Fruit fly (Drosophila melanogaster) whole organism, wandering third instar larva: ENCODE results near the gene Fit1.
A peak's percentile ranks its signal among the peaks of the same experiment; 100 is the strongest.

ENCODE experiments used
- Abd-B ChIP-seq: fragments of >200 bp; optimal IDR thresholded peaks from 2 replicates; lab custom pipeline; 2017; ENCODE audit warnings: missing biosample characterization, missing genetic modification characterization
- CrebA ChIP-seq: fragments of 200-800 bp; sonication (Bioruptor generic); optimal IDR thresholded peaks from 2 replicates; lab custom pipeline; 2016; ENCODE audit warnings: missing biosample characterization, mild to moderate bottlenecking, missing genetic modification characterization, borderline replicate concordance
- Myc ChIP-seq: fragments of >200 bp; optimal IDR thresholded peaks from 2 replicates; lab custom pipeline; 2017
- dsf ChIP-seq: sonication (Bioruptor generic); optimal IDR thresholded peaks from 2 replicates; lab custom pipeline; 2016; ENCODE audit warnings: missing biosample characterization, missing genetic modification characterization, borderline replicate concordance
- jim ChIP-seq: fragments of 175-275, 200-325 bp; sonication (Bioruptor generic); optimal IDR thresholded peaks from 2 replicates; lab custom pipeline; 2016; ENCODE audit warnings: missing biosample characterization, mild to moderate bottlenecking, missing genetic modification characterization
- psq ChIP-seq: fragments of 200-800 bp; sonication (Bioruptor generic); optimal IDR thresholded peaks from 3 replicates; lab custom pipeline; 2017; ENCODE audit warnings: missing biosample characterization, mild to moderate bottlenecking, missing genetic modification characterization, moderate library complexity
- tai ChIP-seq: sonication (Bioruptor generic); optimal IDR thresholded peaks from 2 replicates; lab custom pipeline; 2016; ENCODE audit warnings: missing biosample characterization, missing genetic modification characterization
- usp ChIP-seq: fragments of >200 bp; optimal IDR thresholded peaks from 2 replicates; lab custom pipeline; 2017; ENCODE audit warnings: missing biosample characterization, missing genetic modification characterization

dm6 chr3L:4120358-4121349 lies 17.3 kb downstream of the Fit1 start:
- TF ChIP-seq Abd-B (GFP tag; lab: Kevin White, UChicago) (no peak), tai (GFP tag; lab: Kevin White, UChicago) (no peak), jim (GFP tag; lab: Kevin White, UChicago) (no peak), Myc (lab: Kevin White, UChicago) (no peak), dsf (no peak), psq (GFP tag; lab: Kevin White, UChicago) (peak; percentile 57), CrebA (GFP tag; lab: Kevin White, UChicago) (no peak), usp (GFP tag; lab: Kevin White, UChicago) (no peak)
